Fruit fly (Drosophila melanogaster) whole organism, embryonic: Measurements from ENCODE around the gene CG31797.
A peak's percentile ranks its signal among the peaks of the same experiment; 100 is the strongest.

ENCODE experiments used
- Atf-2 ChIP-seq: fragments of 200-800 bp; sonication (Bioruptor generic); optimal IDR thresholded peaks from 2 replicates; lab custom pipeline; 2016; ENCODE audit warnings: missing biosample characterization, missing genetic modification characterization
- Awh ChIP-seq: fragments of 200-800 bp; sonication (Bioruptor generic); IDR thresholded peaks from 2 replicates; pipeline ENCODE4, ENCODE4 v1.3.6; 2022; ENCODE audit warnings: missing biosample characterization, missing genetic modification characterization
- Bteb2 ChIP-seq: fragments of 200-800 bp; sonication (Bioruptor generic); optimal IDR thresholded peaks from 2 replicates; lab custom pipeline; 2016; ENCODE audit warnings: missing biosample characterization, missing genetic modification characterization
- CG10209 ChIP-seq: fragments of 200-800 bp; sonication (Bioruptor generic); optimal IDR thresholded peaks from 3 replicates; lab custom pipeline; 2017; ENCODE audit warnings: missing biosample characterization, mild to moderate bottlenecking, missing genetic modification characterization, missing genetic modification reagents
- CG10462 ChIP-seq: fragments of 200-800 bp; sonication (Bioruptor generic); optimal IDR thresholded peaks from 2 replicates; lab custom pipeline; 2016; ENCODE audit warnings: missing biosample characterization, missing genetic modification characterization
- CG11085 ChIP-seq: fragments of 200-800 bp; sonication (Bioruptor generic); IDR thresholded peaks from 2 replicates; pipeline ENCODE4 v1.3.6; 2022; ENCODE audit warnings: missing biosample characterization, missing genetic modification characterization
- CG11093 ChIP-seq: fragments of 200-800 bp; sonication (Bioruptor generic); IDR thresholded peaks from 3 replicates; pipeline ENCODE4 v1.3.6; 2022; ENCODE audit warnings: missing biosample characterization, missing genetic modification characterization
- CG12104 ChIP-seq: fragments of 200-800 bp; sonication (Bioruptor generic); optimal IDR thresholded peaks from 3 replicates; lab custom pipeline; 2016; ENCODE audit warnings: missing biosample characterization, missing genetic modification characterization
- CG12391 ChIP-seq: fragments of 200-800 bp; sonication (Bioruptor generic); optimal IDR thresholded peaks from 3 replicates; lab custom pipeline; 2018; ENCODE audit warnings: missing biosample characterization, mild to moderate bottlenecking, missing genetic modification characterization, moderate library complexity
- CG14014 ChIP-seq: fragments of 200-800 bp; sonication (Bioruptor generic); IDR thresholded peaks from 2 replicates; pipeline ENCODE4 v1.3.6; 2022; ENCODE audit warnings: missing biosample characterization, missing genetic modification characterization
- CG14710 ChIP-seq: fragments of 200-800 bp; sonication (Bioruptor generic); optimal IDR thresholded peaks from 3 replicates; lab custom pipeline; 2019; ENCODE audit warnings: missing biosample characterization, mild to moderate bottlenecking, missing genetic modification characterization, moderate library complexity
- CG16863 ChIP-seq: fragments of 200-800 bp; sonication (Bioruptor generic); optimal IDR thresholded peaks from 3 replicates; lab custom pipeline; 2016; ENCODE audit warnings: missing biosample characterization, missing genetic modification characterization
- CG17385 ChIP-seq: fragments of 200-800 bp; sonication (Bioruptor generic); optimal IDR thresholded peaks from 3 replicates; lab custom pipeline; 2018; ENCODE audit warnings: missing biosample characterization, mild to moderate bottlenecking, missing genetic modification characterization
- CG17612 ChIP-seq: fragments of 200-800 bp; sonication (Bioruptor generic); IDR thresholded peaks from 2 replicates; pipeline ENCODE4 v1.3.6; 2022; ENCODE audit warnings: missing biosample characterization, missing genetic modification characterization
- CG17829 ChIP-seq: fragments of 200-800 bp; optimal IDR thresholded peaks from 2 replicates; lab custom pipeline; 2019; ENCODE audit warnings: missing biosample characterization, mild to moderate bottlenecking, missing genetic modification characterization, moderate library complexity
- CG18476 ChIP-seq: fragments of 200-800 bp; sonication (Bioruptor generic); optimal IDR thresholded peaks from 2 replicates; lab custom pipeline; 2016; ENCODE audit warnings: missing biosample characterization, mild to moderate bottlenecking, missing genetic modification characterization
- CG18619 ChIP-seq: fragments of 200-800 bp; sonication (Bioruptor generic); optimal IDR thresholded peaks from 3 replicates; lab custom pipeline; 2017; ENCODE audit warnings: missing biosample characterization, mild to moderate bottlenecking, missing genetic modification characterization
- CG2678 ChIP-seq: fragments of 200-800 bp; sonication (Bioruptor generic); optimal IDR thresholded peaks from 3 replicates; lab custom pipeline; 2019; ENCODE audit warnings: missing biosample characterization, mild to moderate bottlenecking, missing genetic modification characterization, moderate library complexity
- CG32767 ChIP-seq: fragments of 200-800 bp; sonication (Bioruptor generic); IDR thresholded peaks from 2 replicates; pipeline ENCODE4 v1.3.6; 2022; ENCODE audit warnings: missing biosample characterization, missing genetic modification characterization
- CG34224 ChIP-seq: fragments of 200-800 bp; sonication (Bioruptor generic); IDR thresholded peaks from 3 replicates; pipeline ENCODE4 v1.3.6; 2022; ENCODE audit warnings: missing biosample characterization, missing genetic modification characterization; ENCODE audit not compliant: partially characterized antibody
- CG34422 ChIP-seq: fragments of 200-800 bp; sonication (Bioruptor generic); IDR thresholded peaks from 3 replicates; pipeline ENCODE4 v1.3.6; 2022; ENCODE audit warnings: missing biosample characterization, missing genetic modification characterization
- CG6175 ChIP-seq: fragments of 200-800 bp; sonication (Bioruptor generic); IDR thresholded peaks from 3 replicates; pipeline ENCODE4 v1.3.6; 2022; ENCODE audit warnings: missing biosample characterization, missing genetic modification characterization
- CG6765 ChIP-seq: fragments of 200-800 bp; sonication (Bioruptor generic); optimal IDR thresholded peaks from 3 replicates; lab custom pipeline; 2017; ENCODE audit warnings: missing biosample characterization, mild to moderate bottlenecking, missing genetic modification characterization
- CG6854 ChIP-seq: fragments of 200-800 bp; sonication (Bioruptor generic); optimal IDR thresholded peaks from 3 replicates; lab custom pipeline; 2017; ENCODE audit warnings: missing biosample characterization, mild to moderate bottlenecking, missing genetic modification characterization
- CG7372 ChIP-seq: fragments of 200-800 bp; sonication (Bioruptor generic); IDR thresholded peaks from 2 replicates; pipeline ENCODE4 v1.3.6; 2022; ENCODE audit warnings: missing biosample characterization, missing genetic modification characterization
- CG8290 ChIP-seq, 3 experiments: fragments of 200-800 bp; sonication (Bioruptor generic); optimal IDR thresholded peaks; 2 replicates each; lab custom pipeline; 2016 to 2019; ENCODE audit warnings: missing biosample characterization in 3 of 3, missing genetic modification characterization in 3 of 3, mild to moderate bottlenecking in 2 of 3, moderate library complexity in 1 of 3
- CG9817 ChIP-seq: fragments of 200-800 bp; sonication (Bioruptor generic); optimal IDR thresholded peaks from 2 replicates; lab custom pipeline; 2018; ENCODE audit warnings: missing biosample characterization, mild to moderate bottlenecking, missing genetic modification characterization, moderate library complexity
- Dip2 ChIP-seq: fragments of 200-800 bp; sonication (Bioruptor generic); IDR thresholded peaks from 2 replicates; pipeline ENCODE4 v1.3.6; 2022; ENCODE audit warnings: missing biosample characterization, missing genetic modification characterization
- Dip3 ChIP-seq: fragments of 200-800 bp; sonication (Bioruptor generic); optimal IDR thresholded peaks from 3 replicates; lab custom pipeline; 2016; ENCODE audit warnings: missing biosample characterization, missing genetic modification characterization
- ERR ChIP-seq: fragments of 200-800 bp; sonication (Bioruptor generic); optimal IDR thresholded peaks from 2 replicates; lab custom pipeline; 2016; ENCODE audit warnings: missing biosample characterization, missing genetic modification characterization
- H2.0 ChIP-seq: fragments of 200-800 bp; sonication (Bioruptor generic); IDR thresholded peaks from 2 replicates; pipeline ENCODE4 v1.3.6; 2022; ENCODE audit warnings: missing biosample characterization, missing genetic modification characterization
- Hr51 ChIP-seq, 2 experiments: fragments of 200-800 bp; sonication (Bioruptor generic); optimal IDR thresholded peaks; 2 replicates in 1 of 2; 3 replicates in 1 of 2; lab custom pipeline; 2016 to 2018; ENCODE audit warnings: missing biosample characterization in 2 of 2, missing genetic modification characterization in 2 of 2, mild to moderate bottlenecking in 1 of 2, moderate library complexity in 1 of 2
- Hsf ChIP-seq: fragments of 200-800 bp; sonication (Bioruptor generic); optimal IDR thresholded peaks from 3 replicates; lab custom pipeline; 2016; ENCODE audit warnings: missing biosample characterization, missing genetic modification characterization
- Mrtf ChIP-seq: fragments of 200-800 bp; sonication (Bioruptor generic); IDR thresholded peaks from 3 replicates; pipeline ENCODE4 v1.3.6; 2022; ENCODE audit warnings: missing biosample characterization, missing genetic modification characterization
- cas ChIP-seq: fragments of 200-800 bp; sonication (Bioruptor generic); IDR thresholded peaks from 2 replicates; pipeline ENCODE4 v1.3.6; 2022; ENCODE audit warnings: missing biosample characterization, missing genetic modification characterization
- cg ChIP-seq: fragments of 200-800 bp; sonication (Bioruptor generic); optimal IDR thresholded peaks from 3 replicates; lab custom pipeline; 2019; ENCODE audit warnings: missing biosample characterization, mild to moderate bottlenecking, missing genetic modification characterization, moderate library complexity
- chinmo ChIP-seq: fragments of 200-800 bp; sonication (Bioruptor generic); IDR thresholded peaks from 4 replicates; pipeline ENCODE4 v1.3.6; 2022; ENCODE audit warnings: missing biosample characterization, missing genetic modification characterization; ENCODE audit not compliant: partially characterized antibody
- danr ChIP-seq: fragments of 200-800 bp; sonication (Bioruptor generic); IDR thresholded peaks from 2 replicates; pipeline ENCODE4 v1.3.6; 2022; ENCODE audit warnings: missing biosample characterization, missing genetic modification characterization
- dpn ChIP-seq, 2 experiments: fragments of 200-800 bp; sonication (Bioruptor generic); optimal IDR thresholded peaks; 3 replicates each; lab custom pipeline; 2016; ENCODE audit warnings: missing biosample characterization in 2 of 2, missing genetic modification characterization in 2 of 2
- eve ChIP-seq, 2 experiments: fragments of >200 bp; optimal IDR thresholded peaks; 2 replicates each; lab custom pipeline; 2017; ENCODE audit warnings: missing biosample characterization in 2 of 2, missing genetic modification characterization in 2 of 2
- grau ChIP-seq: fragments of 200-800 bp; optimal IDR thresholded peaks from 3 replicates; lab custom pipeline; 2019; ENCODE audit warnings: missing biosample characterization, mild to moderate bottlenecking, missing genetic modification characterization, moderate library complexity
- lola ChIP-seq, 3 experiments: fragments of >200 bp in 2 of 3; fragments of 200-800 bp in 1 of 3; sonication (Bioruptor generic) in 1 of 3; optimal IDR thresholded peaks; 2 replicates each; lab custom pipeline; 2017 to 2019; ENCODE audit warnings: missing biosample characterization in 3 of 3, missing genetic modification characterization in 3 of 3, mild to moderate bottlenecking in 1 of 3, moderate library complexity in 1 of 3
- pb ChIP-seq: fragments of 200-800 bp; sonication (Bioruptor generic); optimal IDR thresholded peaks from 3 replicates; lab custom pipeline; 2016; ENCODE audit warnings: missing biosample characterization, missing genetic modification characterization
- ranshi ChIP-seq: fragments of 200-800 bp; sonication (Bioruptor generic); IDR thresholded peaks from 2 replicates; pipeline ENCODE4 v1.3.6; 2022; ENCODE audit warnings: missing biosample characterization, missing genetic modification characterization
- repo ChIP-seq: fragments of 200-800 bp; sonication (Bioruptor generic); optimal IDR thresholded peaks from 2 replicates; lab custom pipeline; 2016; ENCODE audit warnings: missing biosample characterization, missing genetic modification characterization
- scrt ChIP-seq: fragments of 200-800 bp; sonication (Bioruptor generic); optimal IDR thresholded peaks from 2 replicates; lab custom pipeline; 2018; ENCODE audit warnings: missing biosample characterization, mild to moderate bottlenecking, missing genetic modification characterization, moderate library complexity
- sd ChIP-seq: fragments of 200-800 bp; sonication (Bioruptor generic); optimal IDR thresholded peaks from 3 replicates; lab custom pipeline; 2018; ENCODE audit warnings: missing biosample characterization, mild to moderate bottlenecking, missing genetic modification characterization, moderate library complexity
- toy ChIP-seq: fragments of 200-800 bp; sonication (Bioruptor generic); IDR thresholded peaks from 2 replicates; pipeline ENCODE4 v1.3.6; 2022; ENCODE audit warnings: missing biosample characterization, missing genetic modification characterization
- unc-4 ChIP-seq: fragments of 200-800 bp; sonication (Bioruptor generic); IDR thresholded peaks from 2 replicates; pipeline ENCODE4 v1.3.6; 2022; ENCODE audit warnings: missing biosample characterization, missing genetic modification characterization; ENCODE audit not compliant: partially characterized antibody
- vnd ChIP-seq: fragments of 200-800 bp; sonication (Bioruptor generic); IDR thresholded peaks from 3 replicates; pipeline ENCODE4 v1.3.6; 2022; ENCODE audit warnings: missing biosample characterization, missing genetic modification characterization; ENCODE audit not compliant: partially characterized antibody
- wek ChIP-seq: fragments of 200-800 bp; sonication (Bioruptor generic); optimal IDR thresholded peaks from 3 replicates; lab custom pipeline; 2018; ENCODE audit warnings: missing biosample characterization, mild to moderate bottlenecking, missing genetic modification characterization, moderate library complexity

Gene CG31797

dm6 chr2L:19212401-19212800 is 49.6 kb downstream of the CG31797 start (continued):
- TF ChIP-seq ERR (GFP tag; lab: Kevin White, UChicago) (no peak), chinmo (no peak), CG16863 (GFP tag; lab: Kevin White, UChicago) (no peak), pb (GFP tag; lab: Kevin White, UChicago) (no peak), grau (tag; lab: Kevin White, UChicago) (peak; percentile 2), scrt (GFP tag; lab: Kevin White, UChicago) (no peak), CG11093 (GFP tag; lab: Robert Waterston, UW) (no peak), H2.0 (GFP tag; lab: Robert Waterston, UW) (no peak), CG11085 (no peak), CG17385 (no peak), CG10209 (GFP tag; lab: Kevin White, UChicago) (peak; percentile 25), CG8290 (GFP tag; optimal IDR thresholded peaks at IDR 0.05; lab: Kevin White, UChicago) (no peak), CG8290 (tag; optimal IDR thresholded peaks at IDR 0.05; lab: Kevin White, UChicago) (no peak), Bteb2 (GFP tag; lab: Kevin White, UChicago) (no peak), wek (no peak), Mrtf (no peak), sd (tag; lab: Kevin White, UChicago) (no peak), cg (GFP tag; lab: Kevin White, UChicago) (no peak), CG6175 (GFP tag; lab: Robert Waterston, UW) (no peak), repo (GFP tag; lab: Kevin White, UChicago) (no peak), Hr51 (GFP tag; optimal IDR thresholded peaks at IDR 0.05; lab: Kevin White, UChicago) (no peak), CG18619 (GFP tag; lab: Kevin White, UChicago) (no peak), CG17829 (no peak), Awh (no peak), unc-4 (no peak), CG10462 (GFP tag; lab: Kevin White, UChicago) (no peak), Atf-2 (peak; percentile 4), CG14710 (no peak), dpn (GFP tag; optimal IDR thresholded peaks at IDR 0.05; lab: Kevin White, UChicago) (peak in 1 of 2 experiments; percentile 14), CG18476 (no peak), CG34422 (GFP tag; lab: Robert Waterston, UW) (no peak), CG9817 (tag; lab: Kevin White, UChicago) (no peak), danr (GFP tag; lab: Robert Waterston, UW) (no peak), CG34224 (no peak), lola (GFP tag; optimal IDR thresholded peaks at IDR 0.05; lab: Kevin White, UChicago) (peak in 1 of 3 experiments; percentile 29), CG32767 (GFP tag; lab: Robert Waterston, UW) (no peak), Hsf (peak; percentile 5), CG2678 (tag; lab: Kevin White, UChicago) (peak; percentile 1), ranshi (GFP tag; lab: Robert Waterston, UW) (0 out of 2 replicates have a peak, but pooled peaks have one; percentile 42), CG12391 (tag; lab: Kevin White, UChicago) (peak; percentile 18), Dip2 (GFP tag; lab: Robert Waterston, UW) (no peak), CG6765 (GFP tag; lab: Kevin White, UChicago) (no peak), cas (GFP tag; lab: Robert Waterston, UW) (no peak), CG12104 (GFP tag; lab: Kevin White, UChicago) (no peak), CG14014 (GFP tag; lab: Robert Waterston, UW) (no peak), CG7372 (GFP tag; lab: Robert Waterston, UW) (no peak), vnd (GFP tag; lab: Robert Waterston, UW) (no peak), Dip3 (no peak), CG17612 (GFP tag; lab: Robert Waterston, UW) (no peak), toy (no peak), eve (GFP tag; optimal IDR thresholded peaks at IDR 0.05; lab: Kevin White, UChicago) (peak in 1 of 2 experiments; percentile 36), CG6854 (no peak)
